Worm (Caenorhabditis elegans): ENCODE results near the gene ppm-1.A.

ppm-1.A gene

ce11 chrV:10576319-10576718, 40.1 kb upstream of the ppm-1.A start, which contains the start of gene vps-54:
Gene vps-54, minus strand, starts transcription at chrV:10576419.
- no peak for TF ChIP-seq blmp-1 (tag; optimal IDR thresholded peaks at IDR 0.05)
- no peak for TF ChIP-seq hlh-1 (tag; optimal IDR thresholded peaks at IDR 0.05)
- TF ChIP-seq mab-5 (tag; optimal IDR thresholded peaks at IDR 0.05) = no peak
- TF ChIP-seq M03D4.4 (tag; optimal IDR thresholded peaks at IDR 0.05) = no peak
- TF ChIP-seq lin-32 (GFP tag; optimal IDR thresholded peaks at IDR 0.05) = no peak
- TF ChIP-seq snpc-4 (tag; optimal IDR thresholded peaks at IDR 0.05) = no peak

- TF ChIP-seq drap-1 (GFP tag; optimal IDR thresholded peaks at IDR 0.05) (no peak), ham-2 (GFP tag; optimal IDR thresholded peaks at IDR 0.05) (no peak), nhr-2 (tag; optimal IDR thresholded peaks at IDR 0.05) (no peak), ces-1 (GFP tag; optimal IDR thresholded peaks at IDR 0.05) (no peak), elt-1 (tag; optimal IDR thresholded peaks at IDR 0.05; ENCODE audit: borderline replicate concordance, insufficient read depth) (no peak), hlh-1 (tag; optimal IDR thresholded peaks at IDR 0.05) (no peak), ceh-83 (GFP tag; optimal IDR thresholded peaks at IDR 0.05) (no peak), nhr-12 (tag; optimal IDR thresholded peaks at IDR 0.05) (no peak), unc-62 (GFP tag; optimal IDR thresholded peaks at IDR 0.05) (no peak), nhr-237 (tag; optimal IDR thresholded peaks at IDR 0.05) (no peak), unc-39 (tag; optimal IDR thresholded peaks at IDR 0.05) (no peak), M03D4.4 (tag; optimal IDR thresholded peaks at IDR 0.05) (no peak), lin-13 (tag; optimal IDR thresholded peaks at IDR 0.05) (no peak), tbx-8 (GFP tag; optimal IDR thresholded peaks at IDR 0.05) (no peak), ceh-39 (tag; optimal IDR thresholded peaks at IDR 0.05) (no peak), sem-2 (GFP tag; optimal IDR thresholded peaks at IDR 0.05) (no peak)
These were observed 38.0 kb upstream of the ppm-1.A start for ce11 chrV:10574197-10574596.

ce11 chrV:10572614-10573013, 36.4 kb upstream of the ppm-1.A start, which contains the start of gene del-6:
Gene del-6, plus strand, starts transcription at chrV:10572914.
- TF ChIP-seq drap-1 (GFP tag; optimal IDR thresholded peaks at IDR 0.05) = no peak
- TF ChIP-seq lin-32 (GFP tag; optimal IDR thresholded peaks at IDR 0.05) = no peak
- TF ChIP-seq sptf-1 (tag; optimal IDR thresholded peaks at IDR 0.05) = no peak
- no peak for TF ChIP-seq snpc-4 (tag; optimal IDR thresholded peaks at IDR 0.05)
- TF ChIP-seq ham-2 (GFP tag; optimal IDR thresholded peaks at IDR 0.05) = no peak
- no peak for TF ChIP-seq lsy-2 (tag; optimal IDR thresholded peaks at IDR 0.05)
- no peak for TF ChIP-seq unc-39 (tag; optimal IDR thresholded peaks at IDR 0.05)
- no peak for TF ChIP-seq nhr-28 (tag; optimal IDR thresholded peaks at IDR 0.05)
- TF ChIP-seq flh-1 (GFP tag; optimal IDR thresholded peaks at IDR 0.05) = no peak

ce11 chrV:10571523-10571922, 35.3 kb upstream of the ppm-1.A start:
- TF ChIP-seq nhr-28 (tag; optimal IDR thresholded peaks at IDR 0.05) (no peak), ceh-43 (GFP tag; optimal IDR thresholded peaks at IDR 0.05) (no peak)

ce11 chrV:10568496-10568895, 32.3 kb upstream of the ppm-1.A start:
- TF ChIP-seq hlh-1 (tag; optimal IDR thresholded peaks at IDR 0.05) (no peak), ham-2 (GFP tag; optimal IDR thresholded peaks at IDR 0.05) (no peak), nhr-237 (tag; optimal IDR thresholded peaks at IDR 0.05) (no peak), lin-13 (tag; optimal IDR thresholded peaks at IDR 0.05) (no peak), unc-62 (GFP tag; optimal IDR thresholded peaks at IDR 0.05) (no peak)

- TF ChIP-seq nhr-76 (tag; optimal IDR thresholded peaks at IDR 0.05) = no peak
- no peak for TF ChIP-seq ces-1 (GFP tag; optimal IDR thresholded peaks at IDR 0.05)
- TF ChIP-seq pha-4 (tag; optimal IDR thresholded peaks at IDR 0.05) = no peak
- TF ChIP-seq nhr-237 (tag; optimal IDR thresholded peaks at IDR 0.05) = no peak
- no peak for TF ChIP-seq ceh-83 (GFP tag; optimal IDR thresholded peaks at IDR 0.05)
- TF ChIP-seq unc-120 (tag; optimal IDR thresholded peaks at IDR 0.05; ENCODE audit: poor library complexity, severe bottlenecking) = no peak
- no peak for TF ChIP-seq sptf-1 (tag; optimal IDR thresholded peaks at IDR 0.05)
- TF ChIP-seq lin-13 (tag; optimal IDR thresholded peaks at IDR 0.05) = no peak
- TF ChIP-seq ham-2 (GFP tag; optimal IDR thresholded peaks at IDR 0.05) = no peak
- TF ChIP-seq elt-3 (tag; optimal IDR thresholded peaks at IDR 0.05) = no peak
- no peak for TF ChIP-seq ceh-39 (tag; optimal IDR thresholded peaks at IDR 0.05)
- no peak for TF ChIP-seq hlh-1 (tag; optimal IDR thresholded peaks at IDR 0.05)
- TF ChIP-seq nhr-28 (tag; optimal IDR thresholded peaks at IDR 0.05) = no peak
- no peak for TF ChIP-seq sem-2 (GFP tag; optimal IDR thresholded peaks at IDR 0.05)
- TF ChIP-seq cnd-1 (tag; optimal IDR thresholded peaks at IDR 0.05) = no peak
- TF ChIP-seq drap-1 (GFP tag; optimal IDR thresholded peaks at IDR 0.05) = no peak
These were observed 28.7 kb upstream of the ppm-1.A start, which contains the start of gene cat-4 for ce11 chrV:10564830-10565365. Gene cat-4, plus strand, starts transcription at chrV:10564880.

Measured in whole organism, mixed stage, embryonic.